Worm (Caenorhabditis elegans) whole organism, young adult: ENCODE results near the gene znf-598.

Experiments used
- attf-3 ChIP-seq: fragments of 200-800 bp; sonication (Bioruptor generic); conservative IDR thresholded peaks from 2 replicates; pipeline ENCODE4 v1.3.6; 2022; ENCODE audit warnings: missing genetic modification reagents, missing genetic modification characterization, missing compliant biosample characterization
- ceh-91 ChIP-seq: fragments of 200-800 bp; sonication (Bioruptor generic); IDR thresholded peaks from 2 replicates; pipeline ENCODE4 v1.3.6; 2022; ENCODE audit warnings: missing genetic modification reagents, missing genetic modification characterization, missing compliant biosample characterization
- dpl-1 ChIP-seq: fragments of 150-350 bp; optimal IDR thresholded peaks from 2 replicates; lab custom pipeline; 2014; ENCODE audit warnings: missing biosample characterization, missing genetic modification reagents, missing genetic modification characterization
- hlh-12 ChIP-seq: sonication (generic microtip); optimal IDR thresholded peaks from 2 replicates; lab custom pipeline; 2016; ENCODE audit warnings: missing genetic modification characterization, missing compliant biosample characterization
- let-607 ChIP-seq, 2 experiments: fragments of 200-800 bp in 1 of 2; sonication (Bioruptor generic) in 1 of 2; sonication (generic microtip) in 1 of 2; optimal IDR thresholded peaks; 2 replicates each; lab custom pipeline; 2016 to 2018; ENCODE audit warnings: mild to moderate bottlenecking in 2 of 2, missing compliant biosample characterization in 2 of 2, missing genetic modification characterization in 2 of 2, moderate library complexity in 2 of 2, missing genotype in 1 of 2
- lin-35 ChIP-seq, 3 experiments: fragments of 150-350 bp in 2 of 3; sonication (generic microtip) in 1 of 3; optimal IDR thresholded peaks; 2 replicates each; lab custom pipeline; 2014 to 2018; ENCODE audit warnings: missing biosample characterization in 3 of 3, missing genetic modification characterization in 3 of 3, missing genetic modification reagents in 3 of 3
- lin-54 ChIP-seq: fragments of 200-800 bp; sonication (Bioruptor generic); optimal IDR thresholded peaks from 2 replicates; lab custom pipeline; 2018; ENCODE audit warnings: mild to moderate bottlenecking, missing genetic modification characterization, missing compliant biosample characterization
- nfya-1 ChIP-seq: sonication (generic microtip); optimal IDR thresholded peaks from 2 replicates; lab custom pipeline; 2017; ENCODE audit warnings: antibody characterized with exemption, missing compliant biosample characterization, missing genetic modification characterization, borderline replicate concordance; ENCODE audit not compliant: insufficient read depth
- nfyb-1 ChIP-seq: fragments of 200-800 bp; sonication (Bioruptor generic); IDR thresholded peaks from 2 replicates; pipeline ENCODE4 v1.3.6; 2022; ENCODE audit warnings: missing genetic modification reagents, missing genetic modification characterization, missing compliant biosample characterization
- nhr-90 ChIP-seq: sonication (generic microtip); optimal IDR thresholded peaks from 2 replicates; lab custom pipeline; 2016; ENCODE audit warnings: missing genotype, mild to moderate bottlenecking, missing genetic modification characterization, missing compliant biosample characterization
- snpc-4 ChIP-seq, 5 experiments: fragments of 150-350 bp in 1 of 5; sonication (generic microtip) in 4 of 5; optimal IDR thresholded peaks; 2 replicates each; lab custom pipeline; 2014 to 2018; ENCODE audit warnings: missing genetic modification characterization in 5 of 5, missing biosample characterization in 3 of 5, antibody characterized with exemption in 2 of 5, mild to moderate bottlenecking in 2 of 5, missing compliant biosample characterization in 2 of 5, missing genotype in 2 of 5, moderate library complexity in 2 of 5, missing genetic modification reagents in 1 of 5
- ztf-22 ChIP-seq: fragments of 200-800 bp; sonication (Bioruptor generic); optimal IDR thresholded peaks from 2 replicates; lab custom pipeline; 2018; ENCODE audit warnings: mild to moderate bottlenecking, missing genetic modification characterization, moderate library complexity, missing compliant biosample characterization
- ztf-6 ChIP-seq: fragments of 200-800 bp; sonication (Bioruptor generic); IDR thresholded peaks from 2 replicates; pipeline ENCODE4 v1.3.6; 2022; ENCODE audit warnings: missing genetic modification reagents, missing genetic modification characterization, missing compliant biosample characterization

DNA sequence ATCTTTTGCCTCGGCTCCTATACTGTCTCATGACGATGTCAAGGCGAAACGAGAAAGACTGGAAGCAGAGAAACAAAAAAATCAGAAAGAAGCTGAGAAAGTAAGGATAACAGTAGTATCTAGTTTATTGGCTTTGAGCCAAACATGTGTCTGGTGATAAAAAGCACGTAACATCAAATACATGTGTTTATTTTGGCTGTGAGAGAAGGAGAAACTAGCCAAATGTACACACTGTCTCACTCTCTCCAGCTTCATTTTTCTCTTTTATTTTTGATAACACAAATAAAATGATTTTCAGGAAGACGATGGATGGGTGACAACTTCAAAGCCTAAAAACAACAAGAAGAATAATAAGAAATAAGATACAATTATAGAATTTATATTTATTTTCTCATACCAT is 3.9 kb downstream of the znf-598 start:
- TF ChIP-seq hlh-12 (no peak), dpl-1 (GFP tag; lab: Kevin White, UChicago) (no peak), let-607 (tag; optimal IDR thresholded peaks at IDR 0.05; lab: Kevin White, UChicago) (no peak), nfya-1 (tag; lab: Kevin White, UChicago) (no peak), ztf-22 (no peak), attf-3 (GFP tag; lab: Robert Waterston, UW) (no peak), lin-35 (GFP tag; optimal IDR thresholded peaks at IDR 0.05; lab: Kevin White, UChicago) (no peak), ceh-91 (GFP tag; lab: Robert Waterston, UW) (no peak), ztf-6 (no peak), snpc-4 (GFP tag; optimal IDR thresholded peaks at IDR 0.05; lab: Kevin White, UChicago) (no peak), snpc-4 (tag; optimal IDR thresholded peaks at IDR 0.05; lab: Kevin White, UChicago) (no peak), nhr-90 (tag; lab: Kevin White, UChicago) (no peak), nfyb-1 (no peak), lin-54 (GFP tag; lab: Kevin White, UChicago) (no peak)
